Fruit fly (Drosophila melanogaster) whole organism, embryonic: ENCODE results near the gene Ir94h.

Experiments
- Awh ChIP-seq: fragments of 200-800 bp; sonication (Bioruptor generic); IDR thresholded peaks from 2 replicates; pipeline ENCODE4, ENCODE4 v1.3.6; 2022; ENCODE audit warnings: missing biosample characterization, missing genetic modification characterization
- BtbVII ChIP-seq: fragments of 200-800 bp; sonication (Bioruptor generic); optimal IDR thresholded peaks from 3 replicates; lab custom pipeline; 2017; ENCODE audit warnings: missing biosample characterization, mild to moderate bottlenecking, missing genetic modification characterization
- CG10267 ChIP-seq: fragments of 200-800 bp; sonication (Bioruptor generic); optimal IDR thresholded peaks from 2 replicates; lab custom pipeline; 2018; ENCODE audit warnings: missing biosample characterization, mild to moderate bottlenecking, missing genetic modification characterization, moderate library complexity
- CG10321 ChIP-seq: fragments of 200-800 bp; sonication (Bioruptor generic); IDR thresholded peaks from 2 replicates; pipeline ENCODE4 v1.3.6; 2022; ENCODE audit warnings: missing biosample characterization, missing genetic modification characterization
- CG12155 ChIP-seq: fragments of 200-800 bp; sonication (Bioruptor generic); optimal IDR thresholded peaks from 3 replicates; lab custom pipeline; 2016; ENCODE audit warnings: missing biosample characterization, missing genetic modification characterization
- CG12236 ChIP-seq: fragments of 200-800 bp; sonication (Bioruptor generic); optimal IDR thresholded peaks from 2 replicates; lab custom pipeline; 2016; ENCODE audit warnings: missing biosample characterization, missing genetic modification characterization
- CG13894 ChIP-seq: fragments of 200-800 bp; sonication (Bioruptor generic); optimal IDR thresholded peaks from 3 replicates; lab custom pipeline; 2018; ENCODE audit warnings: missing biosample characterization, mild to moderate bottlenecking, missing genetic modification characterization, moderate library complexity
- CG15269 ChIP-seq: fragments of 200-800 bp; sonication (Bioruptor generic); optimal IDR thresholded peaks from 2 replicates; lab custom pipeline; 2018; ENCODE audit warnings: missing biosample characterization, mild to moderate bottlenecking, missing genetic modification characterization, moderate library complexity
- CG15601 ChIP-seq: fragments of 200-800 bp; sonication (Bioruptor generic); optimal IDR thresholded peaks from 3 replicates; lab custom pipeline; 2019; ENCODE audit warnings: missing biosample characterization, mild to moderate bottlenecking, missing genetic modification characterization, moderate library complexity
- CG1603 ChIP-seq: fragments of 200-800 bp; sonication (Bioruptor generic); optimal IDR thresholded peaks from 2 replicates; lab custom pipeline; 2019; ENCODE audit warnings: missing biosample characterization, mild to moderate bottlenecking, missing genetic modification characterization, moderate library complexity
- CG16815 ChIP-seq: fragments of 200-800 bp; sonication (Bioruptor generic); optimal IDR thresholded peaks from 3 replicates; lab custom pipeline; 2017; ENCODE audit warnings: missing biosample characterization, mild to moderate bottlenecking, missing genetic modification characterization
- CG1792 ChIP-seq: fragments of 200-800 bp; sonication (Bioruptor generic); optimal IDR thresholded peaks from 2 replicates; lab custom pipeline; 2016; ENCODE audit warnings: missing biosample characterization, missing genetic modification characterization
- CG4854 ChIP-seq: fragments of 200-800 bp; sonication (Bioruptor generic); optimal IDR thresholded peaks from 2 replicates; lab custom pipeline; 2016; ENCODE audit warnings: missing biosample characterization, missing genetic modification characterization, inconsistent platforms
- CG8388 ChIP-seq: fragments of 200-800 bp; sonication (Bioruptor generic); optimal IDR thresholded peaks from 2 replicates; lab custom pipeline; 2019; ENCODE audit warnings: missing biosample characterization, mild to moderate bottlenecking, missing genetic modification characterization, moderate library complexity
- Deaf1 ChIP-seq: fragments of 200-800 bp; optimal IDR thresholded peaks from 3 replicates; lab custom pipeline; 2019; ENCODE audit warnings: missing biosample characterization, mild to moderate bottlenecking, missing genetic modification characterization, moderate library complexity
- Dfd ChIP-seq, 2 experiments: fragments of >200 bp; optimal IDR thresholded peaks; 2 replicates each; lab custom pipeline; 2017; ENCODE audit warnings: missing biosample characterization in 2 of 2, missing genetic modification characterization in 2 of 2
- Fer1 ChIP-seq: fragments of 200-800 bp; sonication (Bioruptor generic); optimal IDR thresholded peaks from 2 replicates; lab custom pipeline; 2017; ENCODE audit warnings: missing biosample characterization, mild to moderate bottlenecking, missing genetic modification characterization
- Nf-YB ChIP-seq: fragments of 200-800 bp; sonication (Bioruptor generic); optimal IDR thresholded peaks from 3 replicates; lab custom pipeline; 2019; ENCODE audit warnings: missing biosample characterization, mild to moderate bottlenecking, missing genetic modification characterization, moderate library complexity
- Oaz ChIP-seq: fragments of 200-800 bp; sonication (Bioruptor generic); IDR thresholded peaks from 2 replicates; pipeline ENCODE4 v1.3.6; 2022; ENCODE audit warnings: missing biosample characterization, missing genetic modification characterization
- abd-A ChIP-seq: fragments of 200-800 bp; sonication (Bioruptor generic); optimal IDR thresholded peaks from 3 replicates; lab custom pipeline; 2019; ENCODE audit warnings: missing biosample characterization, mild to moderate bottlenecking, missing genetic modification characterization, moderate library complexity
- caup ChIP-seq: fragments of 200-800 bp; sonication (Bioruptor generic); optimal IDR thresholded peaks from 3 replicates; lab custom pipeline; 2017; ENCODE audit warnings: missing biosample characterization, mild to moderate bottlenecking, missing genetic modification characterization, moderate library complexity; ENCODE audit not compliant: severe bottlenecking
- chinmo ChIP-seq: fragments of 200-800 bp; sonication (Bioruptor generic); IDR thresholded peaks from 4 replicates; pipeline ENCODE4 v1.3.6; 2022; ENCODE audit warnings: missing biosample characterization, missing genetic modification characterization; ENCODE audit not compliant: partially characterized antibody
- grau ChIP-seq: fragments of 200-800 bp; optimal IDR thresholded peaks from 3 replicates; lab custom pipeline; 2019; ENCODE audit warnings: missing biosample characterization, mild to moderate bottlenecking, missing genetic modification characterization, moderate library complexity
- hbn ChIP-seq: fragments of 200-800 bp; sonication (Bioruptor generic); IDR thresholded peaks from 2 replicates; pipeline ENCODE4 v1.3.6; 2022; ENCODE audit warnings: missing biosample characterization, missing genetic modification characterization; ENCODE audit not compliant: partially characterized antibody
- hth ChIP-seq: fragments of >200 bp; optimal IDR thresholded peaks from 2 replicates; lab custom pipeline; 2017; ENCODE audit warnings: inconsistent platforms
- lov ChIP-seq, 2 experiments: fragments of 200-800 bp in 1 of 2; fragments of >200 bp in 1 of 2; sonication (Bioruptor generic) in 1 of 2; IDR thresholded peaks in 1 of 2; optimal IDR thresholded peaks in 1 of 2; 2 replicates in 1 of 2; 3 replicates in 1 of 2; pipeline versions ENCODE4 v1.3.6 to Lab custom; 2017 to 2022; ENCODE audit warnings: missing biosample characterization in 1 of 2, missing genetic modification characterization in 1 of 2
- mld ChIP-seq: fragments of 200-800 bp; sonication (Bioruptor generic); IDR thresholded peaks from 3 replicates; pipeline ENCODE4 v1.3.6; 2022; ENCODE audit warnings: missing biosample characterization, missing genetic modification characterization; ENCODE audit not compliant: partially characterized antibody
- nerfin-2 ChIP-seq: fragments of 200-800 bp; sonication (Bioruptor generic); IDR thresholded peaks from 2 replicates; pipeline ENCODE4 v1.3.6; 2022; ENCODE audit warnings: missing biosample characterization, missing genetic modification characterization; ENCODE audit not compliant: partially characterized antibody
- nmo ChIP-seq: fragments of 200-800 bp; sonication (Bioruptor generic); optimal IDR thresholded peaks from 2 replicates; lab custom pipeline; 2018; ENCODE audit warnings: missing biosample characterization, mild to moderate bottlenecking, missing genetic modification characterization, moderate library complexity
- org-1 ChIP-seq: fragments of 200-800 bp; sonication (Bioruptor generic); optimal IDR thresholded peaks from 2 replicates; lab custom pipeline; 2017; ENCODE audit warnings: missing biosample characterization, missing genetic modification characterization
- ranshi ChIP-seq: fragments of 200-800 bp; sonication (Bioruptor generic); IDR thresholded peaks from 2 replicates; pipeline ENCODE4 v1.3.6; 2022; ENCODE audit warnings: missing biosample characterization, missing genetic modification characterization
- sd ChIP-seq: fragments of 200-800 bp; sonication (Bioruptor generic); optimal IDR thresholded peaks from 3 replicates; lab custom pipeline; 2018; ENCODE audit warnings: missing biosample characterization, mild to moderate bottlenecking, missing genetic modification characterization, moderate library complexity
- sob ChIP-seq: fragments of 200-800 bp; sonication (Bioruptor generic); IDR thresholded peaks from 2 replicates; pipeline ENCODE4 v1.3.6; 2022; ENCODE audit warnings: missing biosample characterization, missing genetic modification characterization
- sr ChIP-seq: fragments of 200-800 bp; sonication (Bioruptor generic); IDR thresholded peaks from 3 replicates; pipeline ENCODE4 v1.3.6; 2022; ENCODE audit warnings: missing biosample characterization, missing genetic modification characterization
- toy ChIP-seq: fragments of 200-800 bp; sonication (Bioruptor generic); IDR thresholded peaks from 2 replicates; pipeline ENCODE4 v1.3.6; 2022; ENCODE audit warnings: missing biosample characterization, missing genetic modification characterization
- twi ChIP-seq: fragments of 200-800 bp; optimal IDR thresholded peaks from 2 replicates; lab custom pipeline; 2019; ENCODE audit warnings: missing biosample characterization, mild to moderate bottlenecking, missing genetic modification characterization, moderate library complexity
- unc-4 ChIP-seq: fragments of 200-800 bp; sonication (Bioruptor generic); IDR thresholded peaks from 2 replicates; pipeline ENCODE4 v1.3.6; 2022; ENCODE audit warnings: missing biosample characterization, missing genetic modification characterization; ENCODE audit not compliant: partially characterized antibody
- unpg ChIP-seq: fragments of 200-800 bp; sonication (Bioruptor generic); optimal IDR thresholded peaks from 3 replicates; lab custom pipeline; 2018; ENCODE audit warnings: missing biosample characterization, mild to moderate bottlenecking, missing genetic modification characterization, moderate library complexity
- vvl ChIP-seq: fragments of 200-800 bp; sonication (Bioruptor generic); IDR thresholded peaks from 2 replicates; pipeline ENCODE4 v1.3.6; 2022; ENCODE audit warnings: missing biosample characterization, missing genetic modification characterization
- zen2 ChIP-seq: fragments of 200-800 bp; sonication (Bioruptor generic); IDR thresholded peaks from 3 replicates; pipeline ENCODE4 v1.3.6; 2022; ENCODE audit warnings: missing biosample characterization, missing genetic modification characterization; ENCODE audit not compliant: partially characterized antibody

The Ir94h gene

DNA sequence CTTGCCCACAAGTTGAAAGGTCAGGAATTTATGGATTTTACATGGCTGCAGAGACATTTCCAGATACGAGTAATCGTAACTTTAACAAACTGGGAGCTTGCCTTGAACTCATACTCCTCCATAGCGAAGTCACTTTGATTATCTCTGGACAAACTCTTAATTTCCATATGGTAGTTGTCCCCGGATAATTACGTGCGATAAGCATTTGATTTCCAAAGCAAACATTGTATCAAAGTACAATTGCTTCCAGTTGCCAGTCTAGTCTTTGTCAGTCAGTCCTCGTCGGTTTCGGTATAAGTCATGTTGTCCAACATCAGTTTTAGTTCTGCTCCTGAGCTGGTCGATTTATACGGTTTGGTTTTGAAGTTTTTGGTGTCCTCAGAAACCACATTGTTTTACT lies at the start of gene Ir94h:
Ir94h (plus strand) TSS at position 301 of the 400 bp plus-strand sequence.
- TF ChIP-seq Dfd (GFP tag; optimal IDR thresholded peaks at IDR 0.05; lab: Kevin White, UChicago) (no peak), unc-4 (GFP tag; lab: Robert Waterston, UW) (no peak), zen2 (no peak), mld (no peak), Oaz (GFP tag; lab: Robert Waterston, UW) (no peak), org-1 (no peak), CG8388 (GFP tag; lab: Kevin White, UChicago) (no peak), nmo (GFP tag; lab: Kevin White, UChicago) (no peak), CG10321 (GFP tag; lab: Robert Waterston, UW) (no peak), CG1603 (tag; lab: Kevin White, UChicago) (no peak), Nf-YB (no peak), twi (tag; lab: Kevin White, UChicago) (no peak), grau (tag; lab: Kevin White, UChicago) (no peak), toy (GFP tag; lab: Robert Waterston, UW) (no peak), Awh (GFP tag; lab: Robert Waterston, UW) (no peak)
- TF ChIP-seq, all 482 proteins: peak for 0

dm6 chr3R:23438184-23438787 lies 49.0 kb upstream of the Ir94h start:
- TF ChIP-seq CG15269 (tag; lab: Kevin White, UChicago) (peak; percentile 88), caup (GFP tag; lab: Kevin White, UChicago) (no peak), abd-A (tag; lab: Kevin White, UChicago) (peak; percentile 75), ranshi (GFP tag; lab: Robert Waterston, UW) (no peak), CG10267 (tag; lab: Kevin White, UChicago) (no peak), CG13894 (tag; lab: Kevin White, UChicago) (peak; percentile 69), nerfin-2 (no peak), BtbVII (GFP tag; lab: Kevin White, UChicago) (no peak), Deaf1 (tag; lab: Kevin White, UChicago) (no peak), hth (lab: Kevin White, UChicago) (no peak), CG12155 (no peak), lov (optimal IDR thresholded peaks at IDR 0.05; lab: Kevin White, UChicago) (no peak), lov (GFP tag; IDR thresholded peaks at IDR 0.05; lab: Robert Waterston, UW) (no peak), sob (GFP tag; lab: Robert Waterston, UW) (no peak), chinmo (0 out of 4 replicates have a peak, but pooled peaks have one; percentile 55), CG15601 (tag; lab: Kevin White, UChicago) (no peak), CG1792 (no peak), vvl (peak; percentile 27), sr (GFP tag; lab: Robert Waterston, UW) (no peak), CG16815 (GFP tag; lab: Kevin White, UChicago) (no peak), hbn (GFP tag; lab: Robert Waterston, UW) (no peak), CG12236 (GFP tag; lab: Kevin White, UChicago) (no peak), Fer1 (GFP tag; lab: Kevin White, UChicago) (no peak), unpg (GFP tag; lab: Kevin White, UChicago) (no peak), CG4854 (GFP tag; lab: Kevin White, UChicago) (no peak), sd (tag; lab: Kevin White, UChicago) (peak; percentile 25)
